Worm (Caenorhabditis elegans): ENCODE measurements around the gene F30B5.11.
"Not testable (repeated sequence)": the region's sequence is repeated elsewhere in the genome, so short reads cannot be mapped to it uniquely, and the experiment has no call there.

F30B5.11 gene

ce11 chrIV:4204275-4204674 lies 15.6 kb downstream of the F30B5.11 start, which contains the start of gene pax-2:
pax-2 (minus strand) TSS chrIV:4204375.
- TF ChIP-seq odd-2 (tag; optimal IDR thresholded peaks at IDR 0.05) (no peak), tbx-2 (tag; optimal IDR thresholded peaks at IDR 0.05) (no peak), lin-11 (tag; optimal IDR thresholded peaks at IDR 0.05) (no peak), fkh-6 (tag; optimal IDR thresholded peaks at IDR 0.05) (no peak), ceh-48 (tag; optimal IDR thresholded peaks at IDR 0.05) (no peak), sdc-2 (tag; optimal IDR thresholded peaks at IDR 0.05) (no peak), ztf-16 (tag; optimal IDR thresholded peaks at IDR 0.05) (no peak), Y22D7AL.16 (tag; optimal IDR thresholded peaks at IDR 0.05) (no peak), elt-4 (tag; optimal IDR thresholded peaks at IDR 0.05) (no peak), pros-1 (tag; optimal IDR thresholded peaks at IDR 0.05) (no peak), pag-3 (tag; optimal IDR thresholded peaks at IDR 0.05; ENCODE audit: borderline replicate concordance) (no peak), hlh-30 (tag; optimal IDR thresholded peaks at IDR 0.05; ENCODE audit: insufficient read depth) (no peak), pha-2 (tag; optimal IDR thresholded peaks at IDR 0.05) (no peak), nhr-11 (tag; optimal IDR thresholded peaks at IDR 0.05) (no peak), F13H6.1 (tag; optimal IDR thresholded peaks at IDR 0.05) (no peak)

- TF ChIP-seq F13H6.1, ceh-22, ztf-16 (tag; optimal IDR thresholded peaks at IDR 0.05): not testable (repeated sequence)
Observed at ce11 chrIV:4197167-4197566, 22.7 kb downstream of the F30B5.11 start, which contains the start of gene cyp-25A6. cyp-25A6 (plus strand) TSS chrIV:4197467.

- not testable (repeated sequence) for TF ChIP-seq elt-4 (tag; optimal IDR thresholded peaks at IDR 0.05); hlh-8 (tag; optimal IDR thresholded peaks at IDR 0.05); C38D4.7 (GFP tag; optimal IDR thresholded peaks at IDR 0.05)
Observed at ce11 chrIV:4196729-4197128, 23.2 kb downstream of the F30B5.11 start, which contains the start of gene K06B9.6. K06B9.6 (minus strand) TSS chrIV:4196829.

ce11 chrIV:4186099-4186498 lies 33.8 kb downstream of the F30B5.11 start, which contains the start of gene K08D10.11:
K08D10.11 (minus strand) TSS chrIV:4186199.
- not testable (repeated sequence) for TF ChIP-seq gmeb-2 (tag; optimal IDR thresholded peaks at IDR 0.05); pqm-1 (tag; optimal IDR thresholded peaks at IDR 0.05); fkh-10 (GFP tag; optimal IDR thresholded peaks at IDR 0.05)

- TF ChIP-seq unc-3 (GFP tag; conservative IDR thresholded peaks at IDR 0.05) (no peak), unc-3 (tag; optimal IDR thresholded peaks at IDR 0.05) (no peak), unc-86 (tag; optimal IDR thresholded peaks at IDR 0.05) (no peak)
Observed at ce11 chrIV:4178424-4178823, 41.5 kb downstream of the F30B5.11 start, which contains the start of gene tsen-34. tsen-34 (plus strand) TSS chrIV:4178457.

ce11 chrIV:4177560-4177959 lies 42.3 kb downstream of the F30B5.11 start:
- TF ChIP-seq ets-4 (tag; optimal IDR thresholded peaks at IDR 0.05) (no peak), ceh-34 (tag; optimal IDR thresholded peaks at IDR 0.05) (no peak), nhr-232 (tag; optimal IDR thresholded peaks at IDR 0.05) (no peak), gmeb-2 (tag; optimal IDR thresholded peaks at IDR 0.05) (no peak), hlh-6 (tag; optimal IDR thresholded peaks at IDR 0.05) (no peak), syd-9 (tag; optimal IDR thresholded peaks at IDR 0.05) (no peak), tbx-2 (tag; optimal IDR thresholded peaks at IDR 0.05) (no peak), hlh-30 (tag; optimal IDR thresholded peaks at IDR 0.05; ENCODE audit: insufficient read depth) (no peak), hlh-13 (GFP tag; optimal IDR thresholded peaks at IDR 0.05) (no peak), pat-9 (tag; optimal IDR thresholded peaks at IDR 0.05) (no peak), npax-4 (tag; optimal IDR thresholded peaks at IDR 0.05) (no peak), ceh-9 (tag; optimal IDR thresholded peaks at IDR 0.05) (no peak), ttx-3 (tag; optimal IDR thresholded peaks at IDR 0.05) (no peak), unc-86 (tag; optimal IDR thresholded peaks at IDR 0.05) (no peak)

All from whole organism, late embryonic.